Worm (Caenorhabditis elegans) whole organism, early embryonic: ENCODE data around the gene lgc-45.
A peak's percentile ranks its signal among the peaks of the same experiment; 100 is the strongest.

Experiments
- B0310.2 ChIP-seq: sonication (generic microtip); optimal IDR thresholded peaks from 2 replicates; lab custom pipeline; 2016; ENCODE audit warnings: mild to moderate bottlenecking, missing genetic modification characterization, missing compliant biosample characterization
- F13C5.2 ChIP-seq: sonication (generic microtip); optimal IDR thresholded peaks from 2 replicates; lab custom pipeline; 2017; ENCODE audit warnings: mild to moderate bottlenecking, missing genetic modification characterization, inconsistent platforms, missing compliant biosample characterization
- aly-1 ChIP-seq: sonication (generic microtip); optimal IDR thresholded peaks from 2 replicates; lab custom pipeline; 2016; ENCODE audit warnings: missing genetic modification characterization, missing compliant biosample characterization
- ama-1 ChIP-seq: fragments of 150-350 bp; optimal IDR thresholded peaks from 2 replicates; lab custom pipeline; 2014
- ceh-13 ChIP-seq: fragments of 200-800 bp; sonication (Bioruptor generic); optimal IDR thresholded peaks from 2 replicates; lab custom pipeline; 2018; ENCODE audit warnings: mild to moderate bottlenecking, missing genetic modification characterization, missing compliant biosample characterization
- ceh-36 ChIP-seq: sonication (generic microtip); optimal IDR thresholded peaks from 2 replicates; lab custom pipeline; 2016; ENCODE audit warnings: missing genetic modification characterization, inconsistent platforms, missing compliant biosample characterization
- ets-7 ChIP-seq: sonication (generic microtip); optimal IDR thresholded peaks from 2 replicates; lab custom pipeline; 2016; ENCODE audit warnings: missing genotype, missing genetic modification characterization, missing compliant biosample characterization
- flt-1 ChIP-seq: fragments of 200-800 bp; sonication (Bioruptor generic); IDR thresholded peaks from 2 replicates; pipeline ENCODE4 v1.3.6; 2022; ENCODE audit warnings: missing genetic modification characterization, missing compliant biosample characterization
- hmbx-1 ChIP-seq: sonication (generic microtip); optimal IDR thresholded peaks from 2 replicates; lab custom pipeline; 2016; ENCODE audit warnings: mild to moderate bottlenecking, missing genetic modification characterization, missing compliant biosample characterization
- hmg-4 ChIP-seq: fragments of 200-800 bp; sonication (Bioruptor generic); optimal IDR thresholded peaks from 2 replicates; lab custom pipeline; 2018; ENCODE audit warnings: mild to moderate bottlenecking, missing genetic modification characterization, missing compliant biosample characterization
- hnd-1 ChIP-seq: sonication (generic microtip); optimal IDR thresholded peaks from 2 replicates; lab custom pipeline; 2016; ENCODE audit warnings: missing genetic modification characterization, missing compliant biosample characterization
- pes-1 ChIP-seq: fragments of 200-800 bp; sonication (Bioruptor generic); IDR thresholded peaks from 2 replicates; pipeline ENCODE4 v1.3.6; 2022; ENCODE audit warnings: missing genetic modification reagents, missing genetic modification characterization, missing compliant biosample characterization
- scrt-1 ChIP-seq: fragments of 200-800 bp; sonication (Bioruptor generic); IDR thresholded peaks from 2 replicates; pipeline ENCODE4 v1.3.6; 2022; ENCODE audit warnings: missing genetic modification characterization, missing compliant biosample characterization
- sea-1 ChIP-seq: fragments of 200-800 bp; sonication (Bioruptor generic); conservative IDR thresholded peaks from 2 replicates; pipeline ENCODE4 v1.3.6; 2022; ENCODE audit warnings: missing genetic modification characterization, missing compliant biosample characterization
- tbx-11 ChIP-seq: fragments of 200-800 bp; sonication (Bioruptor generic); IDR thresholded peaks from 2 replicates; pipeline ENCODE4 v1.3.6; 2022; ENCODE audit warnings: missing genetic modification characterization, missing compliant biosample characterization
- tbx-37 ChIP-seq: fragments of 200-800 bp; sonication (Bioruptor generic); conservative IDR thresholded peaks from 2 replicates; pipeline ENCODE4 v1.3.6; 2022; ENCODE audit warnings: missing genetic modification reagents, missing genetic modification characterization, missing compliant biosample characterization
- tra-4 ChIP-seq: sonication (generic microtip); optimal IDR thresholded peaks from 2 replicates; lab custom pipeline; 2017; ENCODE audit warnings: missing genetic modification characterization, missing compliant biosample characterization

lgc-45 gene

ce11 chrII:3520988-3521850 is 36.1 kb upstream of the lgc-45 start, which contains the start of gene W09G10.9:
Gene W09G10.9, plus strand, starts transcription at chrII:3521800.
- TF ChIP-seq hnd-1 (peak; percentile 72), ama-1 (no peak), ceh-36 (tag; lab: Kevin White, UChicago) (peak; percentile 83), aly-1 (peak; percentile 75), sea-1 (peak; percentile 91), pes-1 (peak; percentile 95), flt-1 (GFP tag; lab: Robert Waterston, UW) (peak; percentile 91), B0310.2 (tag; lab: Kevin White, UChicago) (peak; percentile 28), tbx-11 (peak; percentile 92), tra-4 (tag; lab: Kevin White, UChicago) (peak; percentile 30), hmg-4 (peak; percentile 82), ets-7 (peak; percentile 58), hmbx-1 (peak; percentile 57), scrt-1 (GFP tag; lab: Robert Waterston, UW) (peak; percentile 96), ceh-13 (GFP tag; lab: Kevin White, UChicago) (peak; percentile 70), tbx-37 (GFP tag; lab: Robert Waterston, UW) (peak; percentile 93), F13C5.2 (peak; percentile 59)

- TF ChIP-seq pes-1 (no peak), sea-1 (no peak), ets-7 (no peak), scrt-1 (GFP tag; lab: Robert Waterston, UW) (no peak), aly-1 (no peak), tra-4 (tag; lab: Kevin White, UChicago) (no peak), ceh-13 (GFP tag; lab: Kevin White, UChicago) (no peak), hmg-4 (no peak), tbx-37 (GFP tag; lab: Robert Waterston, UW) (no peak), tbx-11 (no peak), B0310.2 (tag; lab: Kevin White, UChicago) (no peak)
Observed at ce11 chrII:3524097-3524496, 33.2 kb upstream of the lgc-45 start, which contains the start of gene col-72. Gene col-72, minus strand, starts transcription at chrII:3524197.

- TF ChIP-seq tra-4 (tag; lab: Kevin White, UChicago) (no peak), scrt-1 (GFP tag; lab: Robert Waterston, UW) (no peak), hnd-1 (no peak), tbx-11 (no peak), F13C5.2 (no peak), flt-1 (GFP tag; lab: Robert Waterston, UW) (no peak), B0310.2 (tag; lab: Kevin White, UChicago) (no peak), ceh-36 (tag; lab: Kevin White, UChicago) (no peak), hmg-4 (no peak), ets-7 (no peak)
Observed at ce11 chrII:3527460-3527859, 29.8 kb upstream of the lgc-45 start.

- TF ChIP-seq flt-1 (GFP tag; lab: Robert Waterston, UW) (no peak), F13C5.2 (no peak), B0310.2 (tag; lab: Kevin White, UChicago) (no peak), hmg-4 (no peak), hnd-1 (no peak), pes-1 (no peak), aly-1 (no peak), tbx-37 (GFP tag; lab: Robert Waterston, UW) (no peak), scrt-1 (GFP tag; lab: Robert Waterston, UW) (no peak), sea-1 (no peak), ceh-36 (tag; lab: Kevin White, UChicago) (no peak), hmbx-1 (no peak), tra-4 (tag; lab: Kevin White, UChicago) (no peak), ceh-13 (GFP tag; lab: Kevin White, UChicago) (no peak), ets-7 (no peak)
Observed at ce11 chrII:3528256-3528655, 29.0 kb upstream of the lgc-45 start, which contains the start of gene ncs-6. Gene ncs-6, minus strand, starts transcription at chrII:3528516.

- TF ChIP-seq B0310.2 (tag; lab: Kevin White, UChicago) = no peak
- TF ChIP-seq ceh-36 (tag; lab: Kevin White, UChicago) = no peak
- no peak for TF ChIP-seq tbx-37 (GFP tag; lab: Robert Waterston, UW)
- no peak for TF ChIP-seq ama-1
- TF ChIP-seq hnd-1 = no peak
- TF ChIP-seq aly-1 = no peak
- no peak for TF ChIP-seq flt-1 (GFP tag; lab: Robert Waterston, UW)
Observed at ce11 chrII:3540151-3540550, 17.1 kb upstream of the lgc-45 start.

ce11 chrII:3546381-3546931 is 10.8 kb upstream of the lgc-45 start, which contains the start of gene apd-3:
Gene apd-3, minus strand, starts transcription at chrII:3546431.
- TF ChIP-seq B0310.2 (tag; lab: Kevin White, UChicago) = no peak
- TF ChIP-seq tbx-37 (GFP tag; lab: Robert Waterston, UW) = no peak
- no peak for TF ChIP-seq F13C5.2
- no peak for TF ChIP-seq ets-7
- TF ChIP-seq ceh-13 (GFP tag; lab: Kevin White, UChicago) = no peak
- no peak for TF ChIP-seq flt-1 (GFP tag; lab: Robert Waterston, UW)
- TF ChIP-seq hmbx-1 = no peak
- no peak for TF ChIP-seq ceh-36 (tag; lab: Kevin White, UChicago)
- no peak for TF ChIP-seq ama-1
- no peak for TF ChIP-seq hnd-1
- no peak for TF ChIP-seq scrt-1 (GFP tag; lab: Robert Waterston, UW)
- TF ChIP-seq tbx-11 = no peak
- no peak for TF ChIP-seq hmg-4
- TF ChIP-seq sea-1 = no peak
- no peak for TF ChIP-seq tra-4 (tag; lab: Kevin White, UChicago)
- TF ChIP-seq pes-1 = no peak

- peak; percentile 54 for TF ChIP-seq hmg-4
- no peak for TF ChIP-seq ceh-13 (GFP tag; lab: Kevin White, UChicago)
- TF ChIP-seq tbx-37 (GFP tag; lab: Robert Waterston, UW) = 0 out of 2 replicates have a peak, but pooled peaks have one; percentile 6
Observed at ce11 chrII:3547282-3547681, 10.0 kb upstream of the lgc-45 start.
